Fruit fly (Drosophila melanogaster) ovary, adult (tissue): Measurements from ENCODE around the gene CG6055.

Experiments
- CG17801 ChIP-seq: fragments of 200-800 bp; optimal IDR thresholded peaks from 2 replicates; lab custom pipeline; 2019; ENCODE audit warnings: missing biosample characterization, mild to moderate bottlenecking, missing genetic modification characterization, moderate library complexity; ENCODE audit not compliant: partially characterized antibody

The CG6055 gene

DNA sequence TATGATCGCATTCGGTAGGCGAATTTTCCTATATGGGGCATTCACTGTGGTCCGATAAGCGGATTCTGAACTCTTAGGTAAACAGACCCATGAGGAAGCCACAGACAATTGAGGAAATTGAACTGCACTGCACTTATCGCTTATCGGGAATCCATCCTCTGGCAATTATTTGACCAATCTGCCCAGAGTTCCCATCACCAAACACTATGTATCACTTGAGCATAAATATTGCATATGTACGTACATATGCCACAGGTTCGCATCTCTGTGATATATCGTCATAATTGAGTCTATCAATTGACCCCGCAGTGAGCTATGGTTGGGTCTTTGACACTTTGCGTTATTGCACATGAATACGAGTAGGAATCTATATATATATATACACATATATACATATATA, 18.0 kb upstream of the CG6055 start:
- TF ChIP-seq CG17801, result no peak

DNA sequence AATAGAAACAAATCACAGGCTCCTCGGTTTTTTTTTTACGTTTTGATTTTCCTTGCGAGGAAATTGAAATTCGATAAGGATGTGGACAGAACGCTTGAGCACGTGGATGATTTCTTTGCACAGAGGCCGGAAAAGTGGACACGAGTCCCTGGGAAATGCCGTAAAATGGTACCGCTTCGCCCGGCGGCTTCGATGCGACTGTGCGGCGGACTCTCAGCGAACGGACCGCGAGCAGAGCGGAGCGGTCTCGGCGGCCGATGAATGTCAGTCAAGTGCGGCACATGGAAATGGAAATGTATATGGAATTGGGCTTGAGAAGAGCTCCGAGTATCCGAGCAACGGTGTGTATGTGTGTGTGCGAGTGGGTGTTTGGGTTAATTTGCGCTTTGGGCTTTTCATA, 15.4 kb upstream of the CG6055 start, which contains the start of gene santa-maria:
santa-maria (minus strand) TSS at position 279 of the 400 bp plus-strand sequence.
- TF ChIP-seq CG17801, result no peak

DNA sequence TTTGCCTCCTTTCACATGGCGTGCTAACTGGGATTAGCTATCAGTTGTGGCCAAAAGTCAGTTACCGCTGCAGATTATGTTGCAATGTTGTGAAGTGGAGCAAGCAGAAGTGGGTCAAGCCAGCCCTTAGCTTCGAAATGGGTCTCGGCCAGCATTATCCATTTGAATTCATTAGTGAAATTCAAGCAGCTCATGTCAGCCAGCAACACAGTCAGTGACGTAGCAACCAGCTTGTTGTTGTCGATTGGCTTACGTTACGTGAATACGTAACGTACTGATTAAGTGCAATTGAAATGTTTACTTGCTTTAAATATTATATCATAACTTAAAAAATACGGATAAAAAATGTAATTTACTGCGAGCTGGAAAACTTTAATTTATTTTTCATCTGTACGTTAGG, 14.2 kb upstream of the CG6055 start:
- no peak for TF ChIP-seq CG17801

DNA sequence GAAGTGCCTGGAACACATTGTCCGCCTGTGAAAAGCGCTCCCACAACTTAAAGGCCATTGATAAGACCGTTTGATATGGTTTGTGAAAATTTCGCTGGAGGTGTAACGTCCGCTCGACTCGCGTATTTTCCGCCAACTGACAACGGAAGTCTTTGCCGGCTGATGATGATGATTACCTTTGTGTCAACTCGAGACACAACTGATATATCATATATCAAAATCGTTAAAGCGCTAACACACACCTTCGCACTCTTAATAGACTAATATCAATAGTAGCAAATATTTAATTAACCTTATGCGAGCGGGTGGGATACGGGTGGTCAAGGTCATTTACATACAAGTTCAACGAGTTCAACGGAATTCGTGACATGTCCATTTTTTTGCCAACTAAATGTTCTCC, 12.2 kb upstream of the CG6055 start, which contains the start of gene Gr28a:
Gr28a (minus strand) TSS at position 101 of the 400 bp plus-strand sequence.
- TF ChIP-seq CG17801, result no peak

DNA sequence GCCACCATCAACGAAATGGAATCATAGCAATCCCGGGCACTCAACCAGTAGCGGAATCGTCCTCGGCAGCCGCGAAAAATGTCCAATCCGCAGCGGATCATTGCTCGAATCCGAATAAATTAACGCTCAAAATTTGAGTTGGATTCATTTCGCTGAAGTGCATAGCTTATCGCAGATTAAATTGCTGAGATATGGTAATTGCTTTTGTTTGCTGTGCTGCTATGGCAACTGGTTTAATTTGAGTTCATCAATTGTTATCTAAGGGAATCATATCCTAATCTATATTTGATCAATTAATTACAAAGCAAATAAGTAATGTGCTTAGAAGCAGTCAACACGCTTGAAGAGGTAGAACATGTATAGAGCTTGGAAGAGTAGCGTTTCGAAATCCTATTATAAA, 4.2 kb upstream of the CG6055 start, which contains the start of gene Gr28b:
Gr28b (minus strand) TSS at position 101 of the 400 bp plus-strand sequence.
- no peak for TF ChIP-seq CG17801

DNA sequence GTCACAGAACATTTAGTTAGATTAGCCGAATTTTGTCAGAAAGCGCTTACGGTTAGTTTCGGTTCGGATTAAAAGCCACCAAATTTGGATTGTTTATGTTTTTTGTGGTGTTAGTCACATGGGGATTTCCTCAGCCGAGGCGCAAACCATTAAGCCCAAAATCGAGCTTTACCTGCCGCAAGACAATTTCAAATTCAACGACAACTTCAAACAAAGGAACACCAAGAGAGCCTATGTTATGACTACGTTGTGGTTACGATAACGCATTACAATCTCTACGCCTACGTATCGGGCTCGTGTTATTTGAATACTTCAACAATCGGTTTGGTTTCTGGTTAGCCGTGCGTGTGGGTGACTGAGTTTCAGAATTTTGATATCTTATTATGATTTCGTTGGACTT, 6.9 kb downstream of the CG6055 start:
- no peak for TF ChIP-seq CG17801

DNA sequence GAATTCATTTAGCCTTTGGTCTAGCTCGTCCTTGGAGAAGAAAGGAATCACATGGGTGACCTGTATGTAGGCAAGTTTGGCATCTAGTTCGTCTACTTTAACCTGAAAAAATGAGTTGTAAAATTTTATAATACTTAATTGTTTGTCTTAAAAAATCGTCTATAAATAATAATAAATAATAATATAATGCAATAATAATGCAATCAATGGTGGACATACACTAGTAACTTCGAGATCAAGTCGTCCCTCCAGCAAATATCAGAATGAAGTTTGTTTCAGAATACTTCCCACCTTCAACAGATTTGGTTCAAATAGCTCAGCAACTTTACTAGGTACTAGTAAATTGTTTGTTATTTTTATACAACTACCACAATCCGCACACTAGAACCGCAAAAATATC, 8.1 kb downstream of the CG6055 start, which contains the start of gene CG6441:
CG6441 (plus strand) TSS at position 301 of the 400 bp plus-strand sequence.
- TF ChIP-seq CG17801, result no peak

DNA sequence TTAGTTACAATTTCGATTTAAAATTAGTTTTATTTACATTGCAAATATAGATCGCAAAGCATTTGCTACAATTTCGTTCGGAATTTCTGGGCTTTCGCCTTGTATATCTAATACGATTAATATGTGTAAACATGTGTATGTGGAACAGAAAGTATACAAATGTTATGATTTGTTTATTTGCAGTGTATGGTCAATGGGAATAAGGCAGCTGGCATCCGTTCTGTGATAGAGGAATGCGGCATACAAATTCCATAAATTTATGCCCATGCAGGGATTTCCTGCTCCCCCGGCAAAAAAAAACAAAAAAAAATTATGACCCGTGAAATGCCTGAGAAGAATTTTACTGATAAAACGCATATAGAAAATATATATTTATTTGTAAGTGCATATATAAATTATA, 19.9 kb downstream of the CG6055 start:
- TF ChIP-seq CG17801, result no peak

DNA sequence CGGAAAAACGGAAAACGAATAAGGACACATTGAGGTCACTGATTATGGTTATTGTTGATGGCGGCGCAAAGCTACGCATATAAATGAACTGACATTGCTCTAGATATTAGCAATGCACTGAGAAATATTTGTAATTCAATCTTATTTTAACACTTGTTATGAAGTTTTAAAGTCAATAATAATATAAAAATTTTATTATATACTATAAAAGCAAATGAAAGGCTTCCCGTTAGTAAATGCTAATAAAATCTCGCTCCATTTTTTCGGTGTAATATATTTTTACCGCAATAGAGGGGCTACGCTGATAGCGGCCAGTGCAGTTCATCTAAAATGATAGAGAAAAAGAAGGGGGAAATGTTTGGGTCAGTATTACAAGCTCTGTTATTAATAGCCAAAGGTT, 25.6 kb downstream of the CG6055 start:
- no peak for TF ChIP-seq CG17801

DNA sequence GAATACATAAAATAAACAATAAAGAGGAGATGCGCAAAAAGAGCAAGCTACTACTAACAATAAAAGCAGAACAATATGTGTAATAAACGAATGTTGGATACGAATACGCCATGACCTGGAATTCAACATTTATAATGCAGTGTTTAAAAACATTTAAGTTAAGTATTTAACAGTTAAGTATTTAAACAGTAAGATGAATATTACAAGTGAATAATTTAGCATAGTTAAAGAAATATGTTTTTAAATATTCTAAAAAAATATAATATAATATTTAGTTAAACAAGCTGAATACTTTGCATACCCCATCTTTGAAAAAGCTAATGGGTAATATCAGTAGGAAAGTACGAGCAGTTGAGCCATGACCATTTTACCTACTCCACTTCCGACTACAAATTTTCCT, 26.2 kb downstream of the CG6055 start:
- TF ChIP-seq CG17801, result peak; percentile 82

DNA sequence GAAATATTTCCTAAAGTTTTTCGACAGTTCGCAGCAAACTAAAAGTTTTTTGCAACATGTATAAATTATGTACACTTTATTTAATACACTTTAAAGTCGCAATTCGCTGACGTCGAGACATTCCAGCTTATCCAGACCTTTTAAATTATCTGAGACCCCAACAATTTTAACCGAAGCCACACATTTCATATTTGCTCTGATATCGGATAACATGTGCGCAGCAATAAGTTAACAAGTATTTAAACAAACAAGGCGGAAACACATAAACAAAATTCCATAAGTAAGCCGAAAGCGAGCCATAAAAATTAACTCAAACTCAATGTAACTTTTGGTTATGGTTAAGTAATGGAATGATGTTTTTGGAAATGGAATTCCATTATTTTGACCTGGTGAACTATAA, 27.1 kb downstream of the CG6055 start:
- no peak for TF ChIP-seq CG17801

DNA sequence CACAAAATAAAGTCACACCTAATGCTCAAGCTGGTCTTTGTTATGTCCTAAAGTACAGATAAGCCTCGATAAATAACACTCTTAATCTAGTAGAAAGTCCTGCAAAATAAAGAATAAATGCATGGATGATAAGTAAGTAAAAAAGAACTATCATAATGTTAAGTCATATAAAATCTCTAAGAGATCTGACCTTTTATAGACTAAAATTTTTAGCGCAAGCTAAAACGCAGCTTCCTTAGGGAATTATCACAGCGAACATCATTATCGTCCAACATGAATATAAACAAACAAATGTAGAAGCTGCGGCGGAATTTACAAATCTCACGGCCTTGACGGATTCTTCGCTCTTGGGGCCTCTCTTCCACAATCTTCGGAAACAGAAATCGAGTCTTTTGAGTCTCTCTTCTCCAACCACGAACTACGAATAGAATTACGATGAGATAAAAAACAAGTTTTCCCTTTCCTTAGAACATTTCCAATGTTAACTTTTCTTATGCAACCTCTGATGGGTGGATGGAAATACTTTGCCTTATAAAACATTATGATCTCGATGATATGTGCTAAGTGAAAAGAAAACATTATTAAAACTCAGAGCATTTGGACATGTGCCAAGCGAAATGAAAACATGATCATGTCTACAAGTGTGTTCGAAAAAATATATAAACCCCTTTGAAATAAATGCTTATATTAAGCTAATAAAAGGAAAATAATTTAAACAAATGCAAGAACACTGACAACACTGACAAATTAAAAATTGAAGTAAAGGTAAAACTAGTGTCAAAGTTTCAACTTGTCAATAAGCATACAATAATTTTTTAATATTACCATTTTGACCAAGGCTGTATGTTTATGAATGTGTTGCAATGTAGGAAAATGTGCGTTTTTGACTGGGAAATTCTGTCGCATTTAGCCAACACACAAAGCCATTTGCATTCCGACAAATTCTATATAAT, 28.3 kb downstream of the CG6055 start:
- no peak for TF ChIP-seq CG17801

DNA sequence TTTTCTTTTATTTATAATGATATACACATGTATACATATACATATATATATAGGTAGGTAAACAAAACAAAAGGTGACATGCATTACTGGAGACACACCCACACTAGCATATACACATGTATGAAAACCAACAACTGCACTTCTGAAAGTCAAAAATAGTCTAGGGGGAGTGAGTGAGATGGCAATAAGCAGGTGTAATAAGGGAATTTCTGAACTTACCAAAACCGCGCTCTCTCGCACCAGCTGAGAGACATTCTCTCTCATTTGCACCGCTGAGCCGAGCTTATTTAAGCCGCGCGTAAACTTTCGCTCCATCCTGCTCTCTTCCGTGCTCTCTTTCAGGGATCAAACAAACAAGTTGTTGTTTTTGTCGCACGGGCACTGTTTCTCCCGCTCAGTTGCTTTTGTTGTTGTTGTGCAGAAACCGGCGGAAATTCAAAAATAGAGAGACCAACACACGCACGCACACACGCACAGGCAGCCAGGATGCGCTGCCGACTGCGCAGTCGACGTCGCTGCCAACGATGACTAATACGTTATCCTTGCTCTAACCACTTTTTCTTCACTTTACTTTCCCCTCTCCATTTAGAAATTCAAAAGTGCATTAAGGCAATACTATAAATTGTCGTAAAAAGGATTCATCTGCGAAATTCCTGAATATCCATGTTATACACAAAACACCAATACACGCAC, 29.1 kb downstream of the CG6055 start:
- TF ChIP-seq CG17801, result no peak

DNA sequence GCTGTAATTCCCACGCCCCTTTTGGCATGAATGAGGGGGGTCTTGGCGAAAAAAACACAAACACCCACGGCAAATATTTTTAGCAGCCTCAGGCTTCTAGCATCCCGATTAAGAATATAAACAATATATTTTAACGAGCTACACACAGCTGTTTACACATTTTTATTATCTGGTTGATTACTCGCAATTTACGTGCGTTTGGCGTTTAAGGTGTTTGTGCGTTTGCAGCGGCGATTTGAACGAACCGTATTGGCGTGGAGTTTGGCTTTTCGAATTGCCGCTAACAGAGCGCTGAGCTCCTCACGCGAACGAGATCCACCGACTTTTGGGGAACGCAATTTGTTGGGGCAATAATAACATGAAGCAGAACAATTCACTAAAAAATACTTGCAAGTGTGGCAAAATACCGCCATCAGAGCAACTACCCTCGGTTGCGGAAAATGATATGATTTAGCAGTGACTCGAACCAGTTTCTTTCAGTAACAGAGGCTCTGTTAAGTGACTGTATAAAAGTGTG, 29.7 kb downstream of the CG6055 start, which contains the start of gene Ziz:
Ziz (minus strand) TSS at position 321 of the 517 bp plus-strand sequence.
- TF ChIP-seq CG17801, result no peak

DNA sequence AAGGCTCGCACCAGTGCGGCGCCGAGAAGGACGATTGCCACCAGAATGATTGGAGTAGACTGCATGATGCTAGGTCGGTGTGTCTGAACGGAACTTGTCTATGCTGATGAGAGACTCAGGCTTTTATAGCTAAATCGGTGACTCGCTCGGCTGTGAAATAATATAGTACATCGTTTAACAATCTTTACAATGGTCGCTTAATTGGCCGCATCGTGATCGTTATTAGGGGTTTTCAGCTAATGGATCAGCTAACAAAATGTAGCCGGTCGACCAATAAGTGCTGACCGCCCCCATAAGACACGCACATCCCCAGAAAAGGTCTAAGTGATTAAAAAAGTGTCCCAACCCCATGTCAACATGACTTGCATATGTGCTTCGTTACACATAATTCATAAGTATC, 30.9 kb downstream of the CG6055 start, which contains the start of gene Obp28a:
Obp28a (minus strand) TSS at position 101 of the 400 bp plus-strand sequence.
- TF ChIP-seq CG17801, result no peak

DNA sequence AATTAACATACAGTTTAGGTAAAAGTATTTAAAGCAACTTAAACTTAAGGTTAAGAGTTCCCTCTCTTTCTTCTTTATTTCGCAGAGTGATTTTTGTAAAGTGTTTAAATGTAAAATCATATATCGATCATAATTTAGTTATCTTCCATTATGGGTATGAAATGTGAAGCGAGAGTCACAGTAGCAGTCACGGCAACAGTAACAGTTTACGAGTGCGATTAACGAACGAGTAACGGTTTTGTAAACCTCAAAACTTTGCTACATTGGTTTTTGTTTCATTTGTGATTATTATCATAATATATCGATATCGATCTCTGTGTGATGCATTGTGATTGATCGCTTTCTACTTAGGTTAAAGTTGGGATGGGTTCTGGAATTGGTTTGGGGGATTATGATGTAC, 31.9 kb downstream of the CG6055 start:
- no peak for TF ChIP-seq CG17801

DNA sequence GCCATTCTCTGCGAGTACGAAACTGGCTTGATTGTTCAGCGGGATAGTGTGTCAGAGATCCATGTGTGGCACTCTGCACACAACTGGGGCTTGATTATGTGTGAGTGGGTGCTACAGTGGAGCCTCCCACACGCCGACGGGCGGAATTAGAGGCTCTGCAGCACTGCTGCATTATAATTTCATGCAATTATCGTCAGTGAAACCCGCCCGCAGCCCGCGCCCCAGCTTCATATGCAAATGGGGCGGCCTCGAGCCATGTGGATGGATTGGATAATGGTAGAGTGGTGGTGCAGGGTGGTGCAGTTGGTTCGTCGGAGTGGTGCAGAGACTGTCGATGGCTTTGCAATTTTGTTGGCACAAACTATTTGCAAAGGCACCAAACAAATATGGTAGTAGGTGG, 35.4 kb downstream of the CG6055 start:
- no peak for TF ChIP-seq CG17801
